Fruit fly (Drosophila melanogaster) whole organism, embryonic: ENCODE data around the gene Polr2I.
A peak's percentile ranks its signal among the peaks of the same experiment; 100 is the strongest.

ENCODE experiments used
- BEAF-32 ChIP-seq: fragments of 200-800 bp; sonication (Bioruptor generic); optimal IDR thresholded peaks from 3 replicates; lab custom pipeline; 2017; ENCODE audit warnings: missing biosample characterization, missing genetic modification characterization, mild to moderate bottlenecking, moderate library complexity, missing genetic modification reagents
- CG10431 ChIP-seq: fragments of 200-800 bp; sonication (Bioruptor generic); optimal IDR thresholded peaks from 3 replicates; lab custom pipeline; 2018; ENCODE audit warnings: missing biosample characterization, mild to moderate bottlenecking, missing genetic modification characterization
- CG11247 ChIP-seq: fragments of 200-800 bp; sonication (Bioruptor generic); IDR thresholded peaks from 2 replicates; pipeline ENCODE4 v1.3.6; 2022; ENCODE audit warnings: missing biosample characterization, missing genetic modification characterization
- CG12299 ChIP-seq: fragments of 200-800 bp; sonication (Bioruptor generic); optimal IDR thresholded peaks from 2 replicates; lab custom pipeline; 2018; ENCODE audit warnings: missing biosample characterization, mild to moderate bottlenecking, missing genetic modification characterization
- CG13287 ChIP-seq: fragments of 200-800 bp; sonication (Bioruptor generic); IDR thresholded peaks from 2 replicates; pipeline ENCODE4 v1.3.6; 2022; ENCODE audit warnings: missing biosample characterization, missing genetic modification characterization; ENCODE audit not compliant: partially characterized antibody
- CG13775 ChIP-seq: fragments of 200-800 bp; sonication (Bioruptor generic); optimal IDR thresholded peaks from 3 replicates; lab custom pipeline; 2017; ENCODE audit warnings: missing biosample characterization, mild to moderate bottlenecking, missing genetic modification characterization
- CG15269 ChIP-seq: fragments of 200-800 bp; sonication (Bioruptor generic); optimal IDR thresholded peaks from 2 replicates; lab custom pipeline; 2018; ENCODE audit warnings: missing biosample characterization, mild to moderate bottlenecking, missing genetic modification characterization, moderate library complexity
- CG15696 ChIP-seq: fragments of 200-800 bp; sonication (Bioruptor generic); optimal IDR thresholded peaks from 2 replicates; lab custom pipeline; 2019; ENCODE audit warnings: missing biosample characterization, mild to moderate bottlenecking, missing genetic modification characterization, moderate library complexity
- CG1602 ChIP-seq: fragments of 200-800 bp; sonication (Bioruptor generic); optimal IDR thresholded peaks from 3 replicates; lab custom pipeline; 2016; ENCODE audit warnings: missing biosample characterization, missing genetic modification characterization
- CG16863 ChIP-seq: fragments of 200-800 bp; sonication (Bioruptor generic); optimal IDR thresholded peaks from 3 replicates; lab custom pipeline; 2016; ENCODE audit warnings: missing biosample characterization, missing genetic modification characterization
- CG17186 ChIP-seq: fragments of 200-800 bp; sonication (Bioruptor generic); optimal IDR thresholded peaks from 3 replicates; lab custom pipeline; 2017; ENCODE audit warnings: missing biosample characterization, missing genetic modification reagents, missing genetic modification characterization
- CG30403 ChIP-seq: fragments of 200-800 bp; sonication (Bioruptor generic); optimal IDR thresholded peaks from 3 replicates; lab custom pipeline; 2016; ENCODE audit warnings: missing biosample characterization, missing genetic modification characterization
- CG31365 ChIP-seq: fragments of 200-800 bp; sonication (Bioruptor generic); optimal IDR thresholded peaks from 2 replicates; lab custom pipeline; 2018; ENCODE audit warnings: missing biosample characterization, mild to moderate bottlenecking, missing genetic modification characterization
- CG3847 ChIP-seq: fragments of 200-800 bp; sonication (Bioruptor generic); IDR thresholded peaks from 2 replicates; pipeline ENCODE4 v1.3.6; 2022; ENCODE audit warnings: missing biosample characterization, missing genetic modification characterization
- CG4617 ChIP-seq: fragments of 200-800 bp; sonication (Bioruptor generic); optimal IDR thresholded peaks from 3 replicates; lab custom pipeline; 2016; ENCODE audit warnings: missing biosample characterization, missing genetic modification characterization, borderline replicate concordance
- CG9609 ChIP-seq: fragments of 200-800 bp; sonication (Bioruptor generic); optimal IDR thresholded peaks from 3 replicates; lab custom pipeline; 2016; ENCODE audit warnings: missing biosample characterization, missing genetic modification characterization
- CG9876 ChIP-seq: fragments of 200-800 bp; sonication (Bioruptor generic); optimal IDR thresholded peaks from 2 replicates; lab custom pipeline; 2016; ENCODE audit warnings: missing biosample characterization, missing genetic modification characterization
- Chrac-16 ChIP-seq: fragments of 200-800 bp; sonication (Bioruptor generic); optimal IDR thresholded peaks from 3 replicates; lab custom pipeline; 2016; ENCODE audit warnings: missing biosample characterization, missing genetic modification characterization
- Deaf1 ChIP-seq: fragments of 200-800 bp; optimal IDR thresholded peaks from 3 replicates; lab custom pipeline; 2019; ENCODE audit warnings: missing biosample characterization, mild to moderate bottlenecking, missing genetic modification characterization, moderate library complexity
- Dip3 ChIP-seq: fragments of 200-800 bp; sonication (Bioruptor generic); optimal IDR thresholded peaks from 3 replicates; lab custom pipeline; 2016; ENCODE audit warnings: missing biosample characterization, missing genetic modification characterization
- Doc2 ChIP-seq: fragments of 200-800 bp; sonication (Bioruptor generic); IDR thresholded peaks from 2 replicates; pipeline ENCODE4 v1.3.6; 2022; ENCODE audit warnings: missing biosample characterization, missing genetic modification characterization
- Dp ChIP-seq: fragments of 200-800 bp; sonication (Bioruptor generic); optimal IDR thresholded peaks from 2 replicates; lab custom pipeline; 2018; ENCODE audit warnings: missing biosample characterization, mild to moderate bottlenecking, missing genetic modification characterization, moderate library complexity
- E2f2 ChIP-seq: fragments of 200-800 bp; sonication (Bioruptor generic); IDR thresholded peaks from 2 replicates; pipeline ENCODE4 v1.3.6; 2022; ENCODE audit warnings: missing biosample characterization, missing genetic modification characterization
- Ets65A ChIP-seq: fragments of 200-800 bp; sonication (Bioruptor generic); peaks from one replicate; lab custom pipeline; 2016; ENCODE audit warnings: missing biosample characterization, missing genetic modification characterization
- HHEX ChIP-seq: fragments of 200-800 bp; sonication (Bioruptor generic); optimal IDR thresholded peaks from 3 replicates; lab custom pipeline; 2017; ENCODE audit warnings: missing biosample characterization, mild to moderate bottlenecking, missing genetic modification characterization, missing genetic modification reagents
- Myb ChIP-seq: fragments of 200-800 bp; sonication (Bioruptor generic); optimal IDR thresholded peaks from 2 replicates; lab custom pipeline; 2016; ENCODE audit warnings: missing biosample characterization, missing genetic modification characterization
- NC2β ChIP-seq: fragments of 200-800 bp; sonication (Bioruptor generic); optimal IDR thresholded peaks from 2 replicates; lab custom pipeline; 2016; ENCODE audit warnings: missing biosample characterization, missing genetic modification characterization
- Nf-YC ChIP-seq: fragments of 200-800 bp; optimal IDR thresholded peaks from 3 replicates; lab custom pipeline; 2019; ENCODE audit warnings: missing biosample characterization, mild to moderate bottlenecking, missing genetic modification characterization, moderate library complexity
- Oli ChIP-seq: fragments of 200-800 bp; sonication (Bioruptor generic); optimal IDR thresholded peaks from 2 replicates; lab custom pipeline; 2018; ENCODE audit warnings: missing biosample characterization, mild to moderate bottlenecking, missing genetic modification characterization, moderate library complexity
- amos ChIP-seq: fragments of 200-800 bp; sonication (Bioruptor generic); IDR thresholded peaks from 2 replicates; pipeline ENCODE4 v1.3.6; 2022; ENCODE audit warnings: missing biosample characterization, missing genetic modification characterization; ENCODE audit not compliant: partially characterized antibody
- croc ChIP-seq: fragments of 200-800 bp; sonication (Bioruptor generic); conservative IDR thresholded peaks from 3 replicates; pipeline ENCODE4 v1.3.6; 2022; ENCODE audit warnings: missing biosample characterization, missing genetic modification characterization
- crp ChIP-seq, 2 experiments: fragments of 200-800 bp; sonication (Bioruptor generic); optimal IDR thresholded peaks; 2 replicates in 1 of 2; 3 replicates in 1 of 2; lab custom pipeline; 2017; ENCODE audit warnings: missing biosample characterization in 2 of 2, missing genetic modification characterization in 2 of 2, mild to moderate bottlenecking in 1 of 2, moderate library complexity in 1 of 2
- dysf ChIP-seq: fragments of 200-800 bp; sonication (Bioruptor generic); IDR thresholded peaks from 3 replicates; pipeline ENCODE4 v1.3.6; 2022; ENCODE audit warnings: missing biosample characterization, missing genetic modification characterization
- knrl ChIP-seq: fragments of 200-800 bp; sonication (Bioruptor generic); IDR thresholded peaks from 3 replicates; pipeline ENCODE4 v1.3.6; 2022; ENCODE audit warnings: missing biosample characterization, missing genetic modification characterization; ENCODE audit not compliant: partially characterized antibody
- pnt ChIP-seq: fragments of 200-800 bp; sonication (Bioruptor generic); optimal IDR thresholded peaks from 3 replicates; lab custom pipeline; 2016; ENCODE audit warnings: missing biosample characterization, missing genetic modification characterization
- pzg ChIP-seq: fragments of 200-800 bp; sonication (Bioruptor generic); optimal IDR thresholded peaks from 3 replicates; lab custom pipeline; 2018; ENCODE audit warnings: missing biosample characterization, mild to moderate bottlenecking, missing genetic modification characterization, moderate library complexity
- sc ChIP-seq, 3 experiments: fragments of >200 bp in 2 of 3; fragments of 200-800 bp in 1 of 3; sonication (Bioruptor generic) in 1 of 3; optimal IDR thresholded peaks; 2 replicates in 2 of 3; 3 replicates in 1 of 3; lab custom pipeline; 2017; ENCODE audit warnings: mild to moderate bottlenecking in 1 of 3, missing biosample characterization in 1 of 3, missing genetic modification characterization in 1 of 3, missing genetic modification reagents in 1 of 3
- stwl ChIP-seq: fragments of 200-800 bp; sonication (Bioruptor generic); optimal IDR thresholded peaks from 3 replicates; lab custom pipeline; 2018; ENCODE audit warnings: missing biosample characterization, mild to moderate bottlenecking, missing genetic modification characterization, moderate library complexity
- ttk ChIP-seq: fragments of 200-800 bp; sonication (Bioruptor generic); IDR thresholded peaks from 2 replicates; pipeline ENCODE4 v2.1.2; 2022; ENCODE audit warnings: missing biosample characterization, missing genetic modification characterization

Polr2I gene

dm6 chr3R:14308801-14309217 is at the start of gene Polr2I (continued):
- TF ChIP-seq CG16863 (GFP tag; lab: Kevin White, UChicago) (no peak), Deaf1 (tag; lab: Kevin White, UChicago) (no peak), CG30403 (GFP tag; lab: Kevin White, UChicago) (peak; percentile 57), CG1602 (GFP tag; lab: Kevin White, UChicago) (peak; percentile 32), CG10431 (GFP tag; lab: Kevin White, UChicago) (peak; percentile 21), sc (optimal IDR thresholded peaks at IDR 0.05; lab: Kevin White, UChicago) (no peak), sc (GFP tag; optimal IDR thresholded peaks at IDR 0.05; lab: Kevin White, UChicago) (no peak), Doc2 (no peak), Oli (tag; lab: Kevin White, UChicago) (peak; percentile 22), CG9609 (no peak), CG12299 (tag; lab: Kevin White, UChicago) (no peak), ttk (GFP tag; lab: Robert Waterston, UW) (no peak), CG31365 (tag; lab: Kevin White, UChicago) (no peak), dysf (GFP tag; lab: Robert Waterston, UW) (peak; percentile 21; the same call in 1 of the 3 replicates), CG15696 (peak; percentile 26), Ets65A (GFP tag; lab: Kevin White, UChicago) (no peak), Nf-YC (tag; lab: Kevin White, UChicago) (peak; percentile 34), CG4617 (no peak), CG3847 (GFP tag; lab: Robert Waterston, UW) (no peak; the same call in 1 of the 2 replicates), CG15269 (tag; lab: Kevin White, UChicago) (peak; percentile 44), NC2β (no peak), pnt (GFP tag; lab: Kevin White, UChicago) (no peak)

- TF ChIP-seq Ets65A (GFP tag; lab: Kevin White, UChicago), result no peak
- TF ChIP-seq stwl (tag; lab: Kevin White, UChicago), result peak; percentile 58
- TF ChIP-seq Myb, result peak; percentile 63
- no peak for TF ChIP-seq Chrac-16
- no peak for TF ChIP-seq Dip3 (GFP tag; lab: Kevin White, UChicago)
- no peak for TF ChIP-seq HHEX
- TF ChIP-seq croc (GFP tag; lab: Robert Waterston, UW), result no peak
- peak; percentile 54 for TF ChIP-seq Dp (GFP tag; lab: Kevin White, UChicago)
- TF ChIP-seq amos (GFP tag; lab: Robert Waterston, UW), result no peak
- peak; percentile 37 for TF ChIP-seq CG17186
- TF ChIP-seq CG13775 (GFP tag; lab: Kevin White, UChicago), result no peak
- TF ChIP-seq CG9876 (GFP tag; lab: Kevin White, UChicago), result no peak
- no peak for TF ChIP-seq CG11247 (GFP tag; lab: Robert Waterston, UW)
- peak; percentile 18; the same call in 1 of the 2 replicates for TF ChIP-seq CG13287 (GFP tag; lab: Robert Waterston, UW)
- peak; percentile 6 for TF ChIP-seq pzg (GFP tag; lab: Kevin White, UChicago)
- TF ChIP-seq E2f2, result peak; percentile 59; the same call in 1 of the 2 replicates
- no peak for TF ChIP-seq knrl (GFP tag; lab: Robert Waterston, UW)
- TF ChIP-seq BEAF-32 (GFP tag; lab: Kevin White, UChicago), result no peak
- TF ChIP-seq crp (GFP tag; optimal IDR thresholded peaks at IDR 0.05; lab: Kevin White, UChicago), result peak; percentile 32 to 87
- TF ChIP-seq, all 482 proteins: peak for 8
These were observed 49.1 kb upstream of the Polr2I start, which contains the start of gene MetRS-m for dm6 chr3R:14259821-14260220. Gene MetRS-m, minus strand, starts transcription at chr3R:14259991.
